Worm (Caenorhabditis elegans): ENCODE data around the gene C13A10.2.

DNA sequence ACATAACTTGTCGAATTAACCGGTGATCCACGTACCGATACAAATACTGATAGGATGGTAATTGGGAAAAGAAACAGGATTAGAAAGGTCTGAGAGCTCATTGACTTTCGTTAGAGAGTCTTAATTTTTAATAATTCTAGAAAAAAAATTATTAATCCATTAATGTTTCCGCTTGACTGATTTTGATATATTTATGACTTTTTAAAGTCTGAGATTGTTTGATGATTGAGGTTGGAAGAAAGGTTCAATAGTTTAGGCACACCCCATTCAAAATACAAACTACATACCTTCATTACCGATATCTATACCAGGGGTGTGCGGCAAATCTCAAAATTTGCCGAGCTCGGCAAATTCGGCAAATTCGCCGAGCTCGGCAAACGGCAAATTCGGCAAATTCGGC is 20.5 kb upstream of the C13A10.2 start, which contains the start of gene F54D12.10:
- TF ChIP-seq lsy-2 (tag; optimal IDR thresholded peaks at IDR 0.05) (no peak), nhr-28 (tag; optimal IDR thresholded peaks at IDR 0.05) (no peak), nhr-42 (GFP tag; IDR thresholded peaks at IDR 0.05) (no peak), ces-1 (GFP tag; optimal IDR thresholded peaks at IDR 0.05) (no peak), egl-27 (tag; optimal IDR thresholded peaks at IDR 0.05) (no peak), gei-8 (GFP tag; optimal IDR thresholded peaks at IDR 0.05) (no peak), aha-1 (tag) (no peak), lin-15B (tag; optimal IDR thresholded peaks at IDR 0.05) (no peak), jun-1 (tag; optimal IDR thresholded peaks at IDR 0.05) (no peak)
